Worm (Caenorhabditis elegans): ENCODE results near the gene fbxc-54.

The fbxc-54 gene

DNA sequence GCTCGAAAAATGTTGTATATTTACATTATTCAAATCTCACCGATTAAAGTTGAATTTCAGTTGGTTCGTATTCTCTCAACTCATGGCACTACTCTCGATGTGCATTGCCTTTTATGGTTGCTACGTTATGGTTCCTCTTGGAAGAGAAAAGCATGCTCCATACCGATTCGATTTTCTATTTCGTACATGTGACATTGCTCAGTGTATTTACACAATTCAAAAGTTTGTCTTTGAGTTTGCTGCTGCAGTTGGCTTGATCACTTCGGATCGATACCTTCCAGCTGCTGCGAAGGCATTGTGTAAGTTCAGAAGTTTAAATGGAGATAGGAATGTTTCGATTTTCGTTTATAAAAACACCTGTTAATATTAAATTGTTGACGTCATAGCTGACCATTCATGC, 23.3 kb upstream of the fbxc-54 start:
- TF ChIP-seq nhr-76 (tag; optimal IDR thresholded peaks at IDR 0.05) (no peak), nhr-47 (tag; optimal IDR thresholded peaks at IDR 0.05) (no peak), ztf-4 (tag; optimal IDR thresholded peaks at IDR 0.05) (no peak), aha-1 (tag; optimal IDR thresholded peaks at IDR 0.05) (no peak)

DNA sequence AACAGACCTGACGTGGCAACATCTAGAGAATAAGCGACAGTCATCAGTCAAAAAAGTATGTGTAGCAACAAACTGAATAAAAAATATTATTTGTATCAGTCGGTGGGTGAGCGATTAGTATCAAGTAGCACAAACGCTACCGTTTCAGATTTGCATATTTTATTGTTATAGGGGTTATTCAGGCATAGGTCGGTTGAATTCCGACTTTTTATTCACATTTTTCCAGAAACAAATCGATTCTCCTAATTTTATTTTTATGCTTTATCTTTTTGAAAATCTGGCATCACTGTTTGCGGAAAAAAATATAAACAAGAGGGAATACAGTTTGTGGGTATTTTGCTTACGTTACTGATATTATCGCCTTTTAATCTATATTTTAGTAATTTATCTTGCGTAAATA, 19.7 kb upstream of the fbxc-54 start, which contains the start of gene best-4:
TSS of gene best-4 (minus strand) at position 101 of the 400 bp plus-strand sequence.
- TF ChIP-seq C34B4.2 (tag; optimal IDR thresholded peaks at IDR 0.05) (no peak), efl-1 (optimal IDR thresholded peaks at IDR 0.05) (no peak), efl-1 (GFP tag; optimal IDR thresholded peaks at IDR 0.05 in 1 of 2) (no peak), dsc-1 (tag; optimal IDR thresholded peaks at IDR 0.05) (no peak), lin-14 (GFP tag; optimal IDR thresholded peaks at IDR 0.05) (no peak)

DNA sequence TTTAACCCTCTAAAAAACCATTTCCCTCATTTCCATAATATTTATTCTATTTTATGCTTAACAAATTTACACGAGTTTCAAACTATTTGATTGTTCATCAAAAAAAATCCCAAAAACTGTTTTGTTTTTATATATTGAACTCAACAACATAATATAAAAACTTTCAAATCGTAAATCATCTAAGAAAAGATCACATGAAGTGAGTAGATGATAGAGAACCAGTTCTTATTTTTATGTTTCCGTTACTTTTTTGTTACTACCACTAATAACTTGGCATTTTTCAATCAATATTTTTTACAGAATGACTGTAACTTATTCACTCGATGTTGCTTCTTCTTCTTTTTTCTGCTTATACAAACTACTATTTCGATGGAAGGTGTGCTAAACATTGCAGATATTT, 18.8 kb upstream of the fbxc-54 start, which contains the start of gene best-3:
TSS of gene best-3 (plus strand) at position 301 of the 400 bp plus-strand sequence.
- TF ChIP-seq fkh-4 (tag; optimal IDR thresholded peaks at IDR 0.05; ENCODE audit: borderline replicate concordance) (no peak), unc-86 (tag; optimal IDR thresholded peaks at IDR 0.05) (no peak), ceh-90 (tag; optimal IDR thresholded peaks at IDR 0.05) (no peak), dpl-1 (GFP tag; optimal IDR thresholded peaks at IDR 0.05) (no peak), efl-1 (optimal IDR thresholded peaks at IDR 0.05) (no peak), efl-1 (GFP tag; optimal IDR thresholded peaks at IDR 0.05 in 1 of 2) (no peak), fkh-10 (GFP tag; optimal IDR thresholded peaks at IDR 0.05) (no peak), tlp-1 (tag; optimal IDR thresholded peaks at IDR 0.05) (no peak), ama-1 (optimal IDR thresholded peaks at IDR 0.05) (no peak)

DNA sequence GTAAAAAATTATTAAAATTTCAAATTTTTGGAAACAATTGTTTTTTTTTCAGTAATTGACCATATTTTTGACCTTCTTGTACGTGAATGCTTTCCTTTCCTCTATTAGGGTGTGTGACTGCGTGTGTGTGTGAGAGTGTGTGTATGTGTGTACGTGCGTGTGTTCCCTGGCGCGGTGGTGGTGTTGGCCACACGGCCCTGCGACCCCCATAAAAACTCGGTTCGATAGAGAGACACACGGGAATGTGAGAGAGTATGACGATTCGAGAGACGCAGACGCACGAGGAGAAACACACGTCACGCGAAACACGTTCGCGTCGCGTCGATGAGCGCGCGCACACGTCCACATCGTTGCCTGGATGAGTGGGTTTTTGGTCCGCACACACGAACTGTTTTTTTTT, 12.7 kb upstream of the fbxc-54 start:
- TF ChIP-seq egl-13 (tag; optimal IDR thresholded peaks at IDR 0.05) = peak; percentile 7
- peak; percentile 43 for TF ChIP-seq C04F5.9 (tag; optimal IDR thresholded peaks at IDR 0.05)
- no peak for TF ChIP-seq pax-3 (tag; optimal IDR thresholded peaks at IDR 0.05)
- peak; percentile 76 for TF ChIP-seq mep-1 (tag; optimal IDR thresholded peaks at IDR 0.05)
- TF ChIP-seq nhr-237 (tag; optimal IDR thresholded peaks at IDR 0.05) = peak; percentile 4
- peak in 2 of 6 experiments; percentile 43 to 45 for TF ChIP-seq elt-3 (tag; optimal IDR thresholded peaks at IDR 0.05)
- peak; percentile 30 for TF ChIP-seq snpc-4 (tag; optimal IDR thresholded peaks at IDR 0.05)
- peak; percentile 83 for TF ChIP-seq fkh-8 (tag; optimal IDR thresholded peaks at IDR 0.05)
- peak; percentile 77 to 80 for TF ChIP-seq lin-35 (GFP tag; optimal IDR thresholded peaks at IDR 0.05)
- TF ChIP-seq irx-1 (tag; optimal IDR thresholded peaks at IDR 0.05) = no peak
- peak; percentile 51 to 64 for TF ChIP-seq lsy-2 (tag; optimal IDR thresholded peaks at IDR 0.05)
- TF ChIP-seq nhr-77 (tag; optimal IDR thresholded peaks at IDR 0.05) = peak; percentile 22
- TF ChIP-seq swsn-7 (tag; optimal IDR thresholded peaks at IDR 0.05) = peak; percentile 73
- peak; percentile 26 for TF ChIP-seq ceh-8 (GFP tag; optimal IDR thresholded peaks at IDR 0.05)
- TF ChIP-seq lin-15B (tag; optimal IDR thresholded peaks at IDR 0.05) = peak; percentile 5
- peak; percentile 59 for TF ChIP-seq unc-86 (tag; optimal IDR thresholded peaks at IDR 0.05)
- TF ChIP-seq skn-1 (tag; optimal IDR thresholded peaks at IDR 0.05) = peak; percentile 59
- TF ChIP-seq tbx-2 (tag; optimal IDR thresholded peaks at IDR 0.05) = peak; percentile 68
- peak; percentile 77 for TF ChIP-seq xbp-1 (tag; optimal IDR thresholded peaks at IDR 0.05)
- no peak for TF ChIP-seq tlp-1 (tag; optimal IDR thresholded peaks at IDR 0.05)
- TF ChIP-seq snu-23 (GFP tag; optimal IDR thresholded peaks at IDR 0.05) = peak; percentile 83
- peak; percentile 60; the same call in 1 of the 2 replicates for TF ChIP-seq grh-1 (GFP tag; IDR thresholded peaks at IDR 0.05)
- peak; percentile 64 for TF ChIP-seq rnt-1 (tag; optimal IDR thresholded peaks at IDR 0.05)
- TF ChIP-seq vab-15 (tag; optimal IDR thresholded peaks at IDR 0.05) = peak; percentile 30
- TF ChIP-seq egl-27 (tag; optimal IDR thresholded peaks at IDR 0.05) = peak in 1 of 2 experiments; percentile 17
- peak; percentile 61 for TF ChIP-seq jun-1 (tag; optimal IDR thresholded peaks at IDR 0.05)
- TF ChIP-seq nhr-90 (tag; optimal IDR thresholded peaks at IDR 0.05; ENCODE audit: poor library complexity) = peak; percentile 65
- peak; percentile 98 for TF ChIP-seq lin-14 (GFP tag; optimal IDR thresholded peaks at IDR 0.05)
- peak; percentile 33; the same call in 1 of the 2 replicates for TF ChIP-seq nhr-19 (GFP tag; conservative IDR thresholded peaks at IDR 0.05)
- TF ChIP-seq fkh-10 (GFP tag; optimal IDR thresholded peaks at IDR 0.05) = peak; percentile 23
- TF ChIP-seq efl-1 (optimal IDR thresholded peaks at IDR 0.05) = peak; percentile 65 to 68
- TF ChIP-seq efl-1 (GFP tag; optimal IDR thresholded peaks at IDR 0.05 in 1 of 2) = peak; percentile 56 to 92
- no peak for TF ChIP-seq zag-1 (tag; optimal IDR thresholded peaks at IDR 0.05)
- no peak for TF ChIP-seq mef-2 (tag; optimal IDR thresholded peaks at IDR 0.05)
- peak; percentile 81 for TF ChIP-seq nhr-71 (tag; optimal IDR thresholded peaks at IDR 0.05)
- TF ChIP-seq mdl-1 (tag; optimal IDR thresholded peaks at IDR 0.05) = peak in 1 of 2 experiments; percentile 81
- peak in 1 of 2 experiments; percentile 41 for TF ChIP-seq ztf-11 (tag; optimal IDR thresholded peaks at IDR 0.05)
